Worm (Caenorhabditis elegans): ENCODE data around the gene cct-4.

cct-4 gene

DNA sequence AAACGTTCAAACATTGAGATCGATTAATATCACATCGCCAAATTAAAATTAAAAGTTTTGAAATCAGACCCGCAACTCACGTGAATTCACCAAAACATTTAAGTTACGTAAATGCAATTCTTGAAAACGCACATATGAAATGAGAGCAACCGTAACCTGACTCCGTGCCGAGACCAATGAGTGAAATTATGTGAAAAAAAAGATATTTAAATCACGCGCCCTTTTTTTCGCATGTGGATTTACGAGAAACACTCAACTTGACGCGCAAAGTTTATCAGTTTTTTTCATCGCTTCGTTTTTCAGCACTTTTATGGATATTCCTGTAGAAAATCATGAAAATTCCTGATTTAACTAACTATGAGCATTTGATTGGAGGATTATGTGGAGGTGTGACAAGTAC lies 7.4 kb upstream of the cct-4 start, which contains the start of the genes gei-14 and slc-25A32:
Gene gei-14, minus strand, starts transcription at position 175 of the 400 bp plus-strand sequence.
Gene slc-25A32, plus strand, starts transcription at position 242 of the 400 bp plus-strand sequence.
- TF ChIP-seq nhr-19 (GFP tag; conservative IDR thresholded peaks at IDR 0.05) = 0 out of 2 replicates have a peak, but pooled peaks have one; percentile 25
- no peak for TF ChIP-seq C04F5.9 (tag; optimal IDR thresholded peaks at IDR 0.05)
- peak in 1 of 6 experiments; percentile 24 for TF ChIP-seq elt-3 (tag; optimal IDR thresholded peaks at IDR 0.05)
- TF ChIP-seq lsy-2 (tag; optimal IDR thresholded peaks at IDR 0.05) = peak; percentile 68 to 81
- peak; percentile 4 for TF ChIP-seq tbx-2 (tag; optimal IDR thresholded peaks at IDR 0.05)
- TF ChIP-seq swsn-7 (tag; optimal IDR thresholded peaks at IDR 0.05) = no peak
- TF ChIP-seq egl-13 (tag; optimal IDR thresholded peaks at IDR 0.05) = no peak
- peak; percentile 92 to 95 for TF ChIP-seq efl-1 (optimal IDR thresholded peaks at IDR 0.05)
- TF ChIP-seq efl-1 (GFP tag; optimal IDR thresholded peaks at IDR 0.05 in 1 of 2) = peak; percentile 90 to 99
- no peak for TF ChIP-seq ceh-88 (GFP tag; IDR thresholded peaks at IDR 0.05)
- no peak for TF ChIP-seq nhr-90 (tag; optimal IDR thresholded peaks at IDR 0.05; ENCODE audit: poor library complexity)
- TF ChIP-seq mef-2 (tag; optimal IDR thresholded peaks at IDR 0.05) = no peak
- no peak for TF ChIP-seq fkh-4 (tag; optimal IDR thresholded peaks at IDR 0.05; ENCODE audit: borderline replicate concordance)
- no peak for TF ChIP-seq ceh-90 (tag; optimal IDR thresholded peaks at IDR 0.05)
- TF ChIP-seq F16B12.6 (tag; optimal IDR thresholded peaks at IDR 0.05) = peak; percentile 78
- no peak for TF ChIP-seq fkh-8 (tag; optimal IDR thresholded peaks at IDR 0.05)
- TF ChIP-seq nhr-71 (tag; optimal IDR thresholded peaks at IDR 0.05) = peak; percentile 46
- TF ChIP-seq pag-3 (tag; optimal IDR thresholded peaks at IDR 0.05; ENCODE audit: borderline replicate concordance, insufficient read depth) = no peak
- no peak for TF ChIP-seq mdl-1 (tag; optimal IDR thresholded peaks at IDR 0.05)
- no peak for TF ChIP-seq unc-86 (tag; optimal IDR thresholded peaks at IDR 0.05)
- no peak for TF ChIP-seq ces-1 (GFP tag; optimal IDR thresholded peaks at IDR 0.05)
- peak; percentile 88 to 92 (median 90) for TF ChIP-seq dpl-1 (GFP tag; optimal IDR thresholded peaks at IDR 0.05)
- no peak for TF ChIP-seq nhr-237 (tag; optimal IDR thresholded peaks at IDR 0.05)
- no peak for TF ChIP-seq ztf-4 (tag; optimal IDR thresholded peaks at IDR 0.05)
- TF ChIP-seq isw-1 (GFP tag; IDR thresholded peaks at IDR 0.05) = no peak
- no peak for TF ChIP-seq pax-3 (tag; optimal IDR thresholded peaks at IDR 0.05)
- TF ChIP-seq lin-35 (GFP tag; optimal IDR thresholded peaks at IDR 0.05) = peak; percentile 91 to 96
- TF ChIP-seq mab-9 (GFP tag; IDR thresholded peaks at IDR 0.05) = no peak
- peak; percentile 39 for TF ChIP-seq skn-1 (tag; optimal IDR thresholded peaks at IDR 0.05)
- no peak for TF ChIP-seq lin-13 (GFP tag; optimal IDR thresholded peaks at IDR 0.05)
- no peak for TF ChIP-seq tlp-1 (tag; optimal IDR thresholded peaks at IDR 0.05)
- no peak for TF ChIP-seq aly-2 (tag; optimal IDR thresholded peaks at IDR 0.05)
- no peak for TF ChIP-seq nhr-47 (tag; optimal IDR thresholded peaks at IDR 0.05)
- no peak for TF ChIP-seq hpl-2 (GFP tag; optimal IDR thresholded peaks at IDR 0.05)
- TF ChIP-seq unc-62 (GFP tag; optimal IDR thresholded peaks at IDR 0.05) = no peak
- no peak for TF ChIP-seq lin-14 (GFP tag; optimal IDR thresholded peaks at IDR 0.05)
- no peak for TF ChIP-seq ceh-8 (GFP tag; optimal IDR thresholded peaks at IDR 0.05)
- TF ChIP-seq mep-1 (tag; optimal IDR thresholded peaks at IDR 0.05) = no peak
- TF ChIP-seq vab-15 (tag; optimal IDR thresholded peaks at IDR 0.05) = no peak
- TF ChIP-seq elt-2 (tag; optimal IDR thresholded peaks at IDR 0.05) = no peak
- no peak for TF ChIP-seq ets-5 (GFP tag; IDR thresholded peaks at IDR 0.05)
- TF ChIP-seq dsc-1 (tag; optimal IDR thresholded peaks at IDR 0.05) = no peak
- TF ChIP-seq Y116A8C.19 (tag; optimal IDR thresholded peaks at IDR 0.05; ENCODE audit: borderline replicate concordance) = no peak
- TF ChIP-seq sup-37 (GFP tag; optimal IDR thresholded peaks at IDR 0.05) = no peak
- TF ChIP-seq snpc-4 (tag; optimal IDR thresholded peaks at IDR 0.05) = no peak
- TF ChIP-seq nhr-84 (tag; optimal IDR thresholded peaks at IDR 0.05) = no peak
- TF ChIP-seq fkh-10 (GFP tag; optimal IDR thresholded peaks at IDR 0.05) = no peak
- no peak for TF ChIP-seq unc-130 (tag; optimal IDR thresholded peaks at IDR 0.05)
- peak; percentile 53 for TF ChIP-seq lin-15B (tag; optimal IDR thresholded peaks at IDR 0.05)
- TF ChIP-seq nhr-20 (tag; optimal IDR thresholded peaks at IDR 0.05) = peak; percentile 18
- no peak for TF ChIP-seq zag-1 (tag; optimal IDR thresholded peaks at IDR 0.05)
- TF ChIP-seq xbp-1 (tag; optimal IDR thresholded peaks at IDR 0.05) = peak; percentile 13
- no peak for TF ChIP-seq nhr-76 (tag; optimal IDR thresholded peaks at IDR 0.05)
- no peak for TF ChIP-seq pqm-1 (tag; optimal IDR thresholded peaks at IDR 0.05)
